Fruit fly (Drosophila melanogaster): ENCODE measurements around the gene CG17258.
A peak's percentile ranks its signal among the peaks of the same experiment; 100 is the strongest.

Gene CG17258

DNA sequence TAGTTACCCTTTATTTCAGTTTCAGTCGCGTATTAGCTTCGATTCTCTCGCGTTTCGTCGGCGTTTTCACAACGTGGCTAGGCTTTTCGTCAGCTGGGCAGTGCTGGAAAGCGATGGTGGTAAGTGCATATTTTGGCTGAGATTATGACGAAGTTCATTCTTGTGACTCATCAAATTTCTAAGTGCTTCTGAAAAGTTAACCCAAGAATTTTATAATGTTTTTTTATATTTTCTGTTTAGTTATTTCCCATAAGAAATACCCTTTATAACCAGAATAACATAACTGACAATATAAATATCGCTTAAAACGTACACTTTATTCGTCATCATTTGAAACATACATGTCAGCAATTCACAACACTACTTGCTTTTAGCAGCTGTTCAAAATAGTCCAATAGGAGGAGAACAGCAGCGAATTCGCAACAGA, 2.0 kb upstream of the CG17258 start, which contains the start of the genes CG17260 and SerRS (continued):
- TF ChIP-seq Dll (GFP tag; IDR thresholded peaks at IDR 0.05; ENCODE audit: partially characterized antibody): peak; percentile 69
- no peak; the same call in 1 of the 2 replicates for TF ChIP-seq crol (GFP tag; IDR thresholded peaks at IDR 0.05)
- peak; percentile 96 for TF ChIP-seq CG17361 (GFP tag; IDR thresholded peaks at IDR 0.05)
- TF ChIP-seq NC2β (GFP tag; optimal IDR thresholded peaks at IDR 0.05): peak; percentile 86
- peak; percentile 97 for TF ChIP-seq HLH54F (GFP tag; optimal IDR thresholded peaks at IDR 0.05)
- peak; percentile 95 for TF ChIP-seq CG12391 (tag; optimal IDR thresholded peaks at IDR 0.05)
- TF ChIP-seq so (GFP tag; IDR thresholded peaks at IDR 0.05): peak; percentile 83; the same call in 1 of the 3 replicates
- TF ChIP-seq bowl (GFP tag; IDR thresholded peaks at IDR 0.05): peak; percentile 26; the same call in 1 of the 2 replicates
- peak; percentile 91 for TF ChIP-seq slp2 (GFP tag; optimal IDR thresholded peaks at IDR 0.05)
- no peak for TF ChIP-seq CG14860 (GFP tag; IDR thresholded peaks at IDR 0.05; ENCODE audit: partially characterized antibody)
- peak; percentile 93 for TF ChIP-seq Mad (GFP tag; optimal IDR thresholded peaks at IDR 0.05)
- TF ChIP-seq NfI (GFP tag; optimal IDR thresholded peaks at IDR 0.05): peak; percentile 93
- no peak for TF ChIP-seq tio (GFP tag; optimal IDR thresholded peaks at IDR 0.05)
- TF ChIP-seq tll (GFP tag; optimal IDR thresholded peaks at IDR 0.05): peak; percentile 34 to 49
- TF ChIP-seq kay (GFP tag; optimal IDR thresholded peaks at IDR 0.05): peak; percentile 95
- TF ChIP-seq sr (GFP tag; IDR thresholded peaks at IDR 0.05): no peak
- peak; percentile 60 for TF ChIP-seq btn (GFP tag; optimal IDR thresholded peaks at IDR 0.05)
- TF ChIP-seq CG14441 (GFP tag; IDR thresholded peaks at IDR 0.05): peak; percentile 93
- peak; percentile 67 for TF ChIP-seq Adf1 (GFP tag; IDR thresholded peaks at IDR 0.05)
- peak; percentile 91 for TF ChIP-seq CG18262 (tag; optimal IDR thresholded peaks at IDR 0.05)
- TF ChIP-seq chinmo (GFP tag; IDR thresholded peaks at IDR 0.05; ENCODE audit: partially characterized antibody): 0 out of 4 replicates have a peak, but pooled peaks have one; percentile 26
- TF ChIP-seq CG8924 (tag; optimal IDR thresholded peaks at IDR 0.05): peak; percentile 90
- TF ChIP-seq oc (tag; optimal IDR thresholded peaks at IDR 0.05): no peak
- TF ChIP-seq CG30403 (GFP tag; optimal IDR thresholded peaks at IDR 0.05): peak; percentile 98
- TF ChIP-seq CG9817 (tag; optimal IDR thresholded peaks at IDR 0.05): peak; percentile 95
- no peak for TF ChIP-seq lov (optimal IDR thresholded peaks at IDR 0.05)
- 0 out of 3 replicates have a peak, but pooled peaks have one; percentile 35 for TF ChIP-seq lov (GFP tag; IDR thresholded peaks at IDR 0.05)
- peak; percentile 94 for TF ChIP-seq CG6689 (GFP tag; IDR thresholded peaks at IDR 0.05)
- TF ChIP-seq ato (GFP tag; IDR thresholded peaks at IDR 0.05; ENCODE audit: partially characterized antibody): no peak
- TF ChIP-seq CG11695 (GFP tag; IDR thresholded peaks at IDR 0.05): peak; percentile 80
- peak; percentile 76 for TF ChIP-seq mirr (GFP tag; optimal IDR thresholded peaks at IDR 0.05)
- peak; percentile 94 for TF ChIP-seq CG2678 (tag; optimal IDR thresholded peaks at IDR 0.05)
- TF ChIP-seq gt (GFP tag; IDR thresholded peaks at IDR 0.05): peak; percentile 75; the same call in 1 of the 2 replicates
- peak; percentile 95 for TF ChIP-seq dysf (GFP tag; IDR thresholded peaks at IDR 0.05)
- TF ChIP-seq CG2199 (GFP tag; IDR thresholded peaks at IDR 0.05): 0 out of 3 replicates have a peak, but pooled peaks have one; percentile 57
- TF ChIP-seq BtbVII (GFP tag; optimal IDR thresholded peaks at IDR 0.05): peak; percentile 76
- no peak for TF ChIP-seq CG11504 (tag; optimal IDR thresholded peaks at IDR 0.05)
- TF ChIP-seq gfzf (GFP tag; optimal IDR thresholded peaks at IDR 0.05): peak; percentile 40
- peak; percentile 69 for TF ChIP-seq kni (GFP tag; optimal IDR thresholded peaks at IDR 0.05)
- TF ChIP-seq ssp (GFP tag; IDR thresholded peaks at IDR 0.05): peak; percentile 90
- TF ChIP-seq CG1647 (GFP tag; optimal IDR thresholded peaks at IDR 0.05): peak; percentile 89
- peak in 1 of 3 experiments; percentile 37 for TF ChIP-seq Stat92E (GFP tag; optimal IDR thresholded peaks at IDR 0.05)
- TF ChIP-seq her (GFP tag; optimal IDR thresholded peaks at IDR 0.05): peak; percentile 70
- peak; percentile 93 for TF ChIP-seq slou (GFP tag; optimal IDR thresholded peaks at IDR 0.05)
- peak; percentile 92 for TF ChIP-seq Hmr (GFP tag; optimal IDR thresholded peaks at IDR 0.05)
- peak; percentile 81 for TF ChIP-seq CG15011 (GFP tag; optimal IDR thresholded peaks at IDR 0.05)
- peak; percentile 88 for TF ChIP-seq fd96Cb (tag; optimal IDR thresholded peaks at IDR 0.05)
- TF ChIP-seq CG15479 (GFP tag; optimal IDR thresholded peaks at IDR 0.05): no peak
- no peak for TF ChIP-seq dmrt99B (tag; optimal IDR thresholded peaks at IDR 0.05)
- peak; percentile 7 for TF ChIP-seq ab (GFP tag; optimal IDR thresholded peaks at IDR 0.05)
